Worm (Caenorhabditis elegans): ENCODE measurements around the gene F40G12.10.

Gene F40G12.10

ce11 chrV:14311115-14311514 is 27.8 kb downstream of the F40G12.10 start, which contains the start of gene ddn-3:
Gene ddn-3, minus strand, starts transcription at chrV:14311215.
- TF ChIP-seq tab-1 (GFP tag; IDR thresholded peaks at IDR 0.05) (no peak), ztf-23 (GFP tag; IDR thresholded peaks at IDR 0.05) (no peak), med-1 (GFP tag; optimal IDR thresholded peaks at IDR 0.05; ENCODE audit: insufficient read depth) (no peak), T22C8.4 (GFP tag; IDR thresholded peaks at IDR 0.05) (no peak), flt-1 (GFP tag; IDR thresholded peaks at IDR 0.05) (no peak), ref-1 (GFP tag; conservative IDR thresholded peaks at IDR 0.05) (no peak), cog-1 (tag; optimal IDR thresholded peaks at IDR 0.05) (no peak), ztf-29 (GFP tag; IDR thresholded peaks at IDR 0.05) (no peak), klf-2 (GFP tag; conservative IDR thresholded peaks at IDR 0.05) (no peak)

DNA sequence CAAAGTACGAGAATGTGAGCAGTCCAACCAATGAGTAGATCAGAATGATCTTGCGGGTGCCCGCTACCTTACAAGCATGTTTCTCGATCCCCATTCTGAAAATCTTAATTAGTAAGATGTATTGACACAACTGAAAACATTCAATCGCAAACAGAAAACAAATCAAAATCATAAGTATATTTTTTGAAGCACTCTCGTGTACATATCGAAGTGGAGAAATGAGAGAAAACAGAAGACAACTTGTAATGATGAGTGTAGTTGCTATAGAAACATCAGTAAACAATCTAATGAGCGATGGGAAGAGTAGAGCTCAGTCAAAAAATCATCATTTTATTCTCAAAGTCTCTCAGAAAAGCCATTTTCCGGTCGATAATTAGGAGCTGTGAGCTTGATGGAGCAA is 29.4 kb downstream of the F40G12.10 start, which contains the start of gene F14D7.8:
TSS of gene F14D7.8 (minus strand) at position 101 of the 400 bp plus-strand sequence.
- TF ChIP-seq cog-1 (tag; optimal IDR thresholded peaks at IDR 0.05), result no peak
- TF ChIP-seq ztf-29 (GFP tag; IDR thresholded peaks at IDR 0.05), result no peak

ce11 chrV:14314236-14314635 is 30.9 kb downstream of the F40G12.10 start, which contains the start of gene F47B8.1:
Gene F47B8.1, minus strand, starts transcription at chrV:14314336.
- TF ChIP-seq ztf-23 (GFP tag; IDR thresholded peaks at IDR 0.05), result no peak
- TF ChIP-seq klf-2 (GFP tag; conservative IDR thresholded peaks at IDR 0.05), result no peak
- TF ChIP-seq ref-1 (GFP tag; conservative IDR thresholded peaks at IDR 0.05), result no peak
- no peak for TF ChIP-seq med-1 (GFP tag; optimal IDR thresholded peaks at IDR 0.05; ENCODE audit: insufficient read depth)
- TF ChIP-seq T22C8.4 (GFP tag; IDR thresholded peaks at IDR 0.05), result no peak
- TF ChIP-seq cog-1 (tag; optimal IDR thresholded peaks at IDR 0.05), result no peak
- no peak for TF ChIP-seq ztf-29 (GFP tag; IDR thresholded peaks at IDR 0.05)
- TF ChIP-seq flt-1 (GFP tag; IDR thresholded peaks at IDR 0.05), result no peak
- TF ChIP-seq tab-1 (GFP tag; IDR thresholded peaks at IDR 0.05), result no peak

DNA sequence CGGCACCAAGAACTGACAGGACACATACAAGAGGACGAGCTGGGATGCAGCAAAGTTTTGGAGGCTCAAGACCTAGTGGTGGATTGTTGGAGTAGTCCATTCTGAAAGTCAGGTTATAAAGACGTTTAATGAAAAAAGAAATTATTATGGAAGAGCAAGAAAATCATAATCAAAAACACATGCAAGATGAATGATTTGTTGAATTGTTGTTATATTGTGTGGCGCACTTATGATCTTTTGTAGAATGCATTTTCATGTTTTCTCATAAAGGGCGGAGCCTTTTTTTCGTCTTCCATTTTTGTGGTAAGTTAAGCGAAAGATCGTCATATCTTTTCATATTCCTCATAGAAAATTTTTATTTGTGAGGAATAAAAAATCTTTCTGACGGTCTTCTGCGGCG is 33.2 kb downstream of the F40G12.10 start, which contains the start of gene F47B8.2:
TSS of gene F47B8.2 (minus strand) at position 101 of the 400 bp plus-strand sequence.
- TF ChIP-seq T22C8.4 (GFP tag; IDR thresholded peaks at IDR 0.05) (no peak), flt-1 (GFP tag; IDR thresholded peaks at IDR 0.05) (no peak), ztf-23 (GFP tag; IDR thresholded peaks at IDR 0.05) (no peak), ref-1 (GFP tag; conservative IDR thresholded peaks at IDR 0.05) (no peak)

DNA sequence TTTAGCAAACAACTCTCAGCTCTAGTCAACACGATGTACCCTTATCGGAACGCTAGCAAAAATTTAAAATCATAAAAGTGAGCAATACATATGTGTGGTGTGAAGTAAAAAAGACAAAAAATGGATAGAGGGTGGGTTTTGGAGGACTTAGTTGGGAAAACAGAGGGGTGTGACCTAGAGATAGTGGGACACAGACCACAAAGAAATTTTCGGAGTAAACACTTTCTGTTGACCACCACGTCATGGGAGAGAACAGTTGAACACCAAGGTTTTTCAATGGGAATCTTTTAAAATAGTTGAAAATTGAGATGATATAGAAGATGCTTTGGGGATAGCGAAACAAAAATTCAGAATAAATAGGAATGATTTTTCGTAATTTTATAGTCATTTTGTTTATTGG is 33.9 kb downstream of the F40G12.10 start:
- no peak for TF ChIP-seq ztf-23 (GFP tag; IDR thresholded peaks at IDR 0.05)
- TF ChIP-seq ref-1 (GFP tag; conservative IDR thresholded peaks at IDR 0.05), result no peak
- no peak for TF ChIP-seq med-1 (GFP tag; optimal IDR thresholded peaks at IDR 0.05; ENCODE audit: insufficient read depth)
- no peak for TF ChIP-seq klf-2 (GFP tag; conservative IDR thresholded peaks at IDR 0.05)
- TF ChIP-seq flt-1 (GFP tag; IDR thresholded peaks at IDR 0.05), result no peak
- no peak for TF ChIP-seq cog-1 (tag; optimal IDR thresholded peaks at IDR 0.05)
- no peak for TF ChIP-seq ztf-29 (GFP tag; IDR thresholded peaks at IDR 0.05)
- TF ChIP-seq tab-1 (GFP tag; IDR thresholded peaks at IDR 0.05), result no peak
- TF ChIP-seq T22C8.4 (GFP tag; IDR thresholded peaks at IDR 0.05), result no peak

DNA sequence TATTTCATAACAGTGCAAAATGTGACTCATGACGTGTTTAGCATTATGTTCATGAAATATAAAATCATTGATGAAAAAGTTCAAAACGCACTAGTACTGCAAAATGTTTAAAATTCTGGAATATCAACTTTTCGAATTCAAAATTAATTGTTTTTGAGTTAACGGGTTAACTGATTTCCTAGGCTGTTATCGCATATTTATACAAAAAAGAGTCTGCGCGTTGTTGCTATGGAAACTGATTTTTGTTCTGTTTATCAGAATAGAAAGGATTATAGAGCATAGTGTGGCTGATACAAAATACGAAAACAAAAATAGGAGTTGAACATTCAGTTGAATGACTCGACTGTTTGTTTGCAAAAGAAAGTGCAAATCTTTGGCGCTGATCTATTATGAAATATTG is 34.3 kb downstream of the F40G12.10 start:
- TF ChIP-seq tab-1 (GFP tag; IDR thresholded peaks at IDR 0.05) (no peak), T22C8.4 (GFP tag; IDR thresholded peaks at IDR 0.05) (no peak), ztf-23 (GFP tag; IDR thresholded peaks at IDR 0.05) (no peak), cog-1 (tag; optimal IDR thresholded peaks at IDR 0.05) (no peak), ztf-29 (GFP tag; IDR thresholded peaks at IDR 0.05) (no peak), flt-1 (GFP tag; IDR thresholded peaks at IDR 0.05) (no peak), klf-2 (GFP tag; conservative IDR thresholded peaks at IDR 0.05) (no peak), med-1 (GFP tag; optimal IDR thresholded peaks at IDR 0.05; ENCODE audit: insufficient read depth) (no peak), ref-1 (GFP tag; conservative IDR thresholded peaks at IDR 0.05) (no peak)

- TF ChIP-seq klf-2 (GFP tag; conservative IDR thresholded peaks at IDR 0.05) (no peak), med-1 (GFP tag; optimal IDR thresholded peaks at IDR 0.05; ENCODE audit: insufficient read depth) (no peak), tab-1 (GFP tag; IDR thresholded peaks at IDR 0.05) (no peak), ztf-23 (GFP tag; IDR thresholded peaks at IDR 0.05) (no peak), ref-1 (GFP tag; conservative IDR thresholded peaks at IDR 0.05) (no peak), flt-1 (GFP tag; IDR thresholded peaks at IDR 0.05) (no peak), T22C8.4 (GFP tag; IDR thresholded peaks at IDR 0.05) (no peak), ztf-29 (GFP tag; IDR thresholded peaks at IDR 0.05) (no peak)
Observed at ce11 chrV:14319101-14319781, 35.9 kb downstream of the F40G12.10 start, which contains the start of gene F47B8.13. Gene F47B8.13, minus strand, starts transcription at chrV:14319731.

- no peak for TF ChIP-seq flt-1 (GFP tag; IDR thresholded peaks at IDR 0.05)
- TF ChIP-seq T22C8.4 (GFP tag; IDR thresholded peaks at IDR 0.05), result no peak
- TF ChIP-seq klf-2 (GFP tag; conservative IDR thresholded peaks at IDR 0.05), result no peak
- no peak for TF ChIP-seq ref-1 (GFP tag; conservative IDR thresholded peaks at IDR 0.05)
- TF ChIP-seq ztf-29 (GFP tag; IDR thresholded peaks at IDR 0.05), result no peak
- TF ChIP-seq ztf-23 (GFP tag; IDR thresholded peaks at IDR 0.05), result no peak
- TF ChIP-seq tab-1 (GFP tag; IDR thresholded peaks at IDR 0.05), result no peak
- no peak for TF ChIP-seq med-1 (GFP tag; optimal IDR thresholded peaks at IDR 0.05; ENCODE audit: insufficient read depth)
- TF ChIP-seq cog-1 (tag; optimal IDR thresholded peaks at IDR 0.05), result no peak
Observed at ce11 chrV:14320246-14320645, 36.9 kb downstream of the F40G12.10 start, which contains the start of gene F47B8.14. Gene F47B8.14, plus strand, starts transcription at chrV:14320546.

DNA sequence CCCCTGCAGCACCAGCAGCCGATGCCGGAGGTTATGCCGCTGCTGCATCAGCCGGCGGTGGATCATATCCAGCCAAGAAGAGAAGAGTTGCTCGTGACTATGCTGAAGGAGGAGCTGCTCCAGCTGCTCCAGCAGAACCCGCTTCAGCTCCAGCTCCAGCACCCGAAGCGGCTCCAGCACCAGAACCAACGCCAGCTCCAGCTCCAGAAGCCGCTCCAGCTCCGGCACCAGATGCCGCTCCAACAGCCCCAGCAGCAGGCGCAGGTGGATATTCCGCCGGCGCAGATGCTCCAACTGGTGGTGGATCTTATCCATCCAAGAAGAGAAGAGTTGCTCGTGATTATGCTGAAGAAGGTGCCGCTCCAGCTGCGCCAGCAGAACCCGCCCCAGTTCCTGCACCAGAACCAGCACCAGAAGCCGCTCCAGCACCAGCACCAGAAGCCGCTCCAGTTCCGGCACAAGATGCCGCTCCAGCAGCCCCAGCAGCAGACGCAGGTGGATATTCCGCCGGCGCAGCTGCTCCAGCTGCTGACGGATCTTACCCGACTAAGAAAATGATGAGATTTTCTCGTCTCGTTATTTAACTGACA is 37.5 kb downstream of the F40G12.10 start:
- TF ChIP-seq flt-1 (GFP tag; IDR thresholded peaks at IDR 0.05), result no peak
- no peak for TF ChIP-seq ref-1 (GFP tag; conservative IDR thresholded peaks at IDR 0.05)
- TF ChIP-seq cog-1 (tag; optimal IDR thresholded peaks at IDR 0.05), result no peak
- no peak for TF ChIP-seq klf-2 (GFP tag; conservative IDR thresholded peaks at IDR 0.05)
- TF ChIP-seq tab-1 (GFP tag; IDR thresholded peaks at IDR 0.05), result no peak
- TF ChIP-seq med-1 (GFP tag; optimal IDR thresholded peaks at IDR 0.05; ENCODE audit: insufficient read depth), result no peak
- no peak for TF ChIP-seq ztf-23 (GFP tag; IDR thresholded peaks at IDR 0.05)
- TF ChIP-seq T22C8.4 (GFP tag; IDR thresholded peaks at IDR 0.05), result no peak
- no peak for TF ChIP-seq ztf-29 (GFP tag; IDR thresholded peaks at IDR 0.05)

Data from whole organism, midembryonic.